Worm (Caenorhabditis elegans) whole organism, young adult: ENCODE data around the gene Y55F3BR.1.
A peak's percentile ranks its signal among the peaks of the same experiment; 100 is the strongest.
"Not testable (repeated sequence)": the region's sequence is repeated elsewhere in the genome, so short reads cannot be mapped to it uniquely, and the experiment has no call there.

Experiments used
- C17E4.6 ChIP-seq: fragments of 200-800 bp; sonication (Bioruptor generic); IDR thresholded peaks from 2 replicates; pipeline ENCODE4 v1.3.6; 2022; ENCODE audit warnings: missing genetic modification reagents, missing genetic modification characterization, missing compliant biosample characterization
- F10E7.11 ChIP-seq: sonication (generic microtip); optimal IDR thresholded peaks from 2 replicates; lab custom pipeline; 2017; ENCODE audit warnings: mild to moderate bottlenecking, missing genetic modification characterization, moderate library complexity, missing compliant biosample characterization
- F23B12.7 ChIP-seq: sonication (generic microtip); optimal IDR thresholded peaks from 2 replicates; lab custom pipeline; 2017; ENCODE audit warnings: missing genetic modification characterization, mild to moderate bottlenecking, missing compliant biosample characterization, antibody characterized with exemption, moderate library complexity; ENCODE audit not compliant: insufficient read depth
- F33H1.4 ChIP-seq: fragments of 200-800 bp; sonication (Bioruptor generic); IDR thresholded peaks from 2 replicates; pipeline ENCODE4 v1.3.6; 2022; ENCODE audit warnings: missing genetic modification reagents, missing genetic modification characterization, missing compliant biosample characterization
- F37B4.10 ChIP-seq: fragments of 200-800 bp; sonication (Bioruptor generic); IDR thresholded peaks from 2 replicates; pipeline ENCODE4 v1.3.6; 2022; ENCODE audit warnings: missing genetic modification characterization, missing compliant biosample characterization
- F39B2.1 ChIP-seq: fragments of 200-800 bp; sonication (Bioruptor generic); IDR thresholded peaks from 2 replicates; pipeline ENCODE4 v1.3.6; 2022; ENCODE audit warnings: missing genetic modification reagents, missing genetic modification characterization, missing compliant biosample characterization
- F52B5.7 ChIP-seq: sonication (generic microtip); optimal IDR thresholded peaks from 2 replicates; lab custom pipeline; 2016; ENCODE audit warnings: mild to moderate bottlenecking, missing genetic modification characterization, missing compliant biosample characterization
- T07F8.4 ChIP-seq: sonication (generic microtip); optimal IDR thresholded peaks from 2 replicates; lab custom pipeline; 2016; ENCODE audit warnings: mild to moderate bottlenecking, missing genetic modification characterization, moderate library complexity, missing compliant biosample characterization
- Y79H2A.3 ChIP-seq: fragments of 200-800 bp; sonication (Bioruptor generic); conservative IDR thresholded peaks from 2 replicates; pipeline ENCODE4 v1.3.6; 2022; ENCODE audit warnings: missing genetic modification reagents, missing genetic modification characterization, missing compliant biosample characterization
- atf-7 ChIP-seq: sonication (generic microtip); optimal IDR thresholded peaks from 2 replicates; lab custom pipeline; 2017; ENCODE audit warnings: mild to moderate bottlenecking, missing genetic modification characterization, missing compliant biosample characterization
- attf-5 ChIP-seq: fragments of 200-800 bp; sonication (Bioruptor generic); optimal IDR thresholded peaks from 2 replicates; lab custom pipeline; 2018; ENCODE audit warnings: mild to moderate bottlenecking, missing genetic modification characterization, missing compliant biosample characterization
- ceh-100 ChIP-seq: fragments of 200-800 bp; sonication (Bioruptor generic); IDR thresholded peaks from 2 replicates; pipeline ENCODE4 v1.3.6; 2022; ENCODE audit warnings: missing genetic modification reagents, missing genetic modification characterization, missing compliant biosample characterization
- chd-7 ChIP-seq: sonication (generic microtip); optimal IDR thresholded peaks from 2 replicates; lab custom pipeline; 2016; ENCODE audit warnings: mild to moderate bottlenecking, missing genetic modification characterization, moderate library complexity, missing compliant biosample characterization
- egl-18 ChIP-seq: fragments of 200-800 bp; sonication (Bioruptor generic); IDR thresholded peaks from 2 replicates; pipeline ENCODE4 v1.3.6; 2022; ENCODE audit warnings: missing genetic modification reagents, missing genetic modification characterization, missing compliant biosample characterization
- egrh-3 ChIP-seq: fragments of 200-800 bp; sonication (Bioruptor generic); IDR thresholded peaks from 2 replicates; pipeline ENCODE4 v1.3.6; 2022; ENCODE audit warnings: missing genetic modification reagents, missing genetic modification characterization, missing compliant biosample characterization
- lag-1 ChIP-seq: fragments of 200-800 bp; sonication (Bioruptor generic); IDR thresholded peaks from 2 replicates; pipeline ENCODE4 v1.3.6; 2022; ENCODE audit warnings: missing genetic modification reagents, missing genetic modification characterization, missing compliant biosample characterization
- lin-35 ChIP-seq, 3 experiments: fragments of 150-350 bp in 2 of 3; sonication (generic microtip) in 1 of 3; optimal IDR thresholded peaks; 2 replicates each; lab custom pipeline; 2014 to 2018; ENCODE audit warnings: missing biosample characterization in 3 of 3, missing genetic modification characterization in 3 of 3, missing genetic modification reagents in 3 of 3
- lin-40 ChIP-seq: sonication (generic microtip); optimal IDR thresholded peaks from 2 replicates; lab custom pipeline; 2016; ENCODE audit warnings: missing genetic modification characterization, mild to moderate bottlenecking, missing compliant biosample characterization, missing genotype, missing genetic modification reagents
- lin-54 ChIP-seq: fragments of 200-800 bp; sonication (Bioruptor generic); optimal IDR thresholded peaks from 2 replicates; lab custom pipeline; 2018; ENCODE audit warnings: mild to moderate bottlenecking, missing genetic modification characterization, missing compliant biosample characterization
- madf-10 ChIP-seq: sonication (generic microtip); optimal IDR thresholded peaks from 2 replicates; lab custom pipeline; 2016; ENCODE audit warnings: mild to moderate bottlenecking, missing genetic modification characterization, missing compliant biosample characterization
- mxl-1 ChIP-seq: sonication (generic microtip); optimal IDR thresholded peaks from 2 replicates; lab custom pipeline; 2016; ENCODE audit warnings: missing genetic modification characterization, missing compliant biosample characterization
- nfya-1 ChIP-seq: sonication (generic microtip); optimal IDR thresholded peaks from 2 replicates; lab custom pipeline; 2017; ENCODE audit warnings: antibody characterized with exemption, missing compliant biosample characterization, missing genetic modification characterization, borderline replicate concordance; ENCODE audit not compliant: insufficient read depth
- pha-4 ChIP-seq: fragments of 150-350 bp; sonication (generic microtip); optimal IDR thresholded peaks from 2 replicates; lab custom pipeline; 2014; ENCODE audit warnings: missing biosample characterization, missing genetic modification reagents, missing genetic modification characterization
- rec-8 ChIP-seq, 2 experiments: sonication (generic microtip); optimal IDR thresholded peaks; 2 replicates each; lab custom pipeline; 2016; ENCODE audit warnings: mild to moderate bottlenecking in 2 of 2, missing genetic modification characterization in 2 of 2, missing genetic modification reagents in 2 of 2, missing genotype in 2 of 2, missing biosample characterization in 1 of 2, missing compliant biosample characterization in 1 of 2, moderate library complexity in 1 of 2
- rpc-1 ChIP-seq, 2 experiments: fragments of 150-350 bp in 1 of 2; sonication (generic microtip) in 1 of 2; optimal IDR thresholded peaks; 2 replicates each; lab custom pipeline; 2014 to 2018; ENCODE audit warnings: missing biosample characterization in 1 of 2, missing genetic modification characterization in 1 of 2, missing genetic modification reagents in 1 of 2, missing genotype in 1 of 2
- sdz-38 ChIP-seq: sonication (generic microtip); optimal IDR thresholded peaks from 2 replicates; lab custom pipeline; 2016; ENCODE audit warnings: missing genotype, missing genetic modification characterization, missing compliant biosample characterization
- snpc-1.1 ChIP-seq: sonication (generic microtip); optimal IDR thresholded peaks from 2 replicates; lab custom pipeline; 2017; ENCODE audit warnings: missing genetic modification characterization, mild to moderate bottlenecking, missing compliant biosample characterization, antibody characterized with exemption, moderate library complexity, missing genotype, missing genetic modification reagents; ENCODE audit not compliant: insufficient read depth
- snpc-3.4 ChIP-seq: sonication (generic microtip); optimal IDR thresholded peaks from 2 replicates; lab custom pipeline; 2017; ENCODE audit warnings: missing genetic modification characterization, mild to moderate bottlenecking, missing compliant biosample characterization, antibody characterized with exemption, moderate library complexity, missing genotype, missing genetic modification reagents
- tbx-9 ChIP-seq: sonication (generic microtip); optimal IDR thresholded peaks from 2 replicates; lab custom pipeline; 2016; ENCODE audit warnings: borderline replicate concordance, missing genetic modification characterization, inconsistent platforms, missing compliant biosample characterization
- zfh-2 ChIP-seq: fragments of 200-800 bp; sonication (Bioruptor generic); conservative IDR thresholded peaks from 2 replicates; pipeline ENCODE4 v1.3.6; 2022; ENCODE audit warnings: missing genetic modification reagents, missing genetic modification characterization, missing compliant biosample characterization
- ztf-26 ChIP-seq: sonication (generic microtip); optimal IDR thresholded peaks from 2 replicates; lab custom pipeline; 2017; ENCODE audit warnings: missing genetic modification characterization, missing compliant biosample characterization
- ztf-3 ChIP-seq: fragments of 200-800 bp; sonication (Bioruptor generic); optimal IDR thresholded peaks from 2 replicates; lab custom pipeline; 2018; ENCODE audit warnings: mild to moderate bottlenecking, missing genetic modification characterization, missing compliant biosample characterization

Gene Y55F3BR.1

ce11 chrIV:884707-885394 lies 10.3 kb downstream of the Y55F3BR.1 start, which contains the start of gene mak-2 (continued):
- no peak for TF ChIP-seq Y79H2A.3
- no peak for TF ChIP-seq pha-4 (tag; lab: Kevin White, UChicago)
- TF ChIP-seq egl-18 (GFP tag; lab: Robert Waterston, UW): no peak
- no peak for TF ChIP-seq C17E4.6 (GFP tag; lab: Robert Waterston, UW)
- peak in 1 of 3 experiments; percentile 9 for TF ChIP-seq lin-35 (GFP tag; optimal IDR thresholded peaks at IDR 0.05; lab: Kevin White, UChicago)
- TF ChIP-seq mxl-1 (tag; lab: Kevin White, UChicago): no peak
- no peak; the same call in 1 of the 2 replicates for TF ChIP-seq zfh-2 (GFP tag; lab: Robert Waterston, UW)
- TF ChIP-seq rpc-1 (optimal IDR thresholded peaks at IDR 0.05; lab: Kevin White, UChicago): no peak
- TF ChIP-seq rpc-1 (tag; optimal IDR thresholded peaks at IDR 0.05; lab: Kevin White, UChicago): no peak
- TF ChIP-seq ceh-100 (GFP tag; lab: Robert Waterston, UW): peak; percentile 40; the same call in 1 of the 2 replicates
- TF ChIP-seq lin-54 (GFP tag; lab: Kevin White, UChicago): peak; percentile 41
- no peak for TF ChIP-seq atf-7 (tag; lab: Kevin White, UChicago)
- TF ChIP-seq rec-8 (tag; optimal IDR thresholded peaks at IDR 0.05; lab: Kevin White, UChicago): no peak
- no peak for TF ChIP-seq ztf-26 (tag; lab: Kevin White, UChicago)
- TF ChIP-seq F39B2.1: no peak
- no peak for TF ChIP-seq F52B5.7 (tag; lab: Kevin White, UChicago)
- no peak for TF ChIP-seq chd-7 (tag; lab: Kevin White, UChicago)
- TF ChIP-seq lin-40 (tag; lab: Kevin White, UChicago): peak; percentile 8
- TF ChIP-seq F37B4.10 (GFP tag; lab: Robert Waterston, UW): no peak
- TF ChIP-seq sdz-38: no peak
- no peak for TF ChIP-seq F33H1.4
- peak; percentile 88 for TF ChIP-seq attf-5 (GFP tag; lab: Kevin White, UChicago)
- TF ChIP-seq nfya-1 (tag; lab: Kevin White, UChicago): no peak

ce11 chrIV:904963-905362 lies 30.4 kb downstream of the Y55F3BR.1 start, which contains the start of gene fbxc-12:
Gene fbxc-12 (plus strand): TSS chrIV:905263.
- not testable (repeated sequence) for TF ChIP-seq tbx-9 (tag; lab: Kevin White, UChicago); ztf-3; F23B12.7 (tag; lab: Kevin White, UChicago)

ce11 chrIV:914856-915255 lies 40.3 kb downstream of the Y55F3BR.1 start:
- TF ChIP-seq madf-10 (tag; lab: Kevin White, UChicago): no peak
- TF ChIP-seq snpc-3.4 (tag; lab: Kevin White, UChicago): no peak
- no peak for TF ChIP-seq lag-1

- TF ChIP-seq egl-18 (GFP tag; lab: Robert Waterston, UW) (no peak), C17E4.6 (GFP tag; lab: Robert Waterston, UW) (no peak), F10E7.11 (no peak), egrh-3 (GFP tag; lab: Robert Waterston, UW) (no peak), snpc-1.1 (tag; lab: Kevin White, UChicago) (no peak), T07F8.4 (no peak)
These were observed 43.0 kb downstream of the Y55F3BR.1 start for ce11 chrIV:917640-918039.
